Fruit fly (Drosophila melanogaster): Measurements from ENCODE around the gene CG12689.

Gene CG12689

DNA sequence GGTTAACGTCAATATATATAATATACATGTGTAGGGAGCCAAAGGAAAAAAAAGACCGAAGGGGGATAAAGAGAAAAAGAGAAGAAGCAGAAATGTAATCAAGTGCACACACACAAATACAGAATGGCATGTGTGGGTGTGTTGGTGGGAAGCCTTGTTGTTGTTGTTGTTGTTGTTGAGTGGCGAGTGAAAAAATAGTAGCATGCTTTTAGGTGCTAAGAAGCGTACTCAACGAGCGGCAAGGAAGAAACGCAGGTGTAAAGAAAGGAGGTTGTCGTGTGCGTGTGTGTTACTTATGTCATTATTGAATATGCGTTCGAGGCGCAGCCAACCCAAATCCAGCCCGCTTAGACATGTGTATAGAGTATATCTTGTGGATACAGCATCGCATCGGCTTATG, 43.9 kb upstream of the CG12689 start:
- TF ChIP-seq cg (GFP tag; optimal IDR thresholded peaks at IDR 0.05) (peak; percentile 38), CG4360 (GFP tag; IDR thresholded peaks at IDR 0.05) (peak; percentile 95), ranshi (GFP tag; IDR thresholded peaks at IDR 0.05) (no peak), az2 (GFP tag; optimal IDR thresholded peaks at IDR 0.05) (no peak), CG10209 (GFP tag; optimal IDR thresholded peaks at IDR 0.05) (no peak), gfzf (GFP tag; optimal IDR thresholded peaks at IDR 0.05) (no peak), lov (optimal IDR thresholded peaks at IDR 0.05) (no peak), lov (GFP tag; IDR thresholded peaks at IDR 0.05) (no peak), wek (GFP tag; optimal IDR thresholded peaks at IDR 0.05) (no peak), Spps (tag; optimal IDR thresholded peaks at IDR 0.05) (no peak), CG15514 (GFP tag; optimal IDR thresholded peaks at IDR 0.05) (no peak), CG8290 (GFP tag; optimal IDR thresholded peaks at IDR 0.05) (no peak), CG8290 (tag; optimal IDR thresholded peaks at IDR 0.05) (peak in 1 of 2 experiments; percentile 67), Hmr (GFP tag; optimal IDR thresholded peaks at IDR 0.05) (no peak)

DNA sequence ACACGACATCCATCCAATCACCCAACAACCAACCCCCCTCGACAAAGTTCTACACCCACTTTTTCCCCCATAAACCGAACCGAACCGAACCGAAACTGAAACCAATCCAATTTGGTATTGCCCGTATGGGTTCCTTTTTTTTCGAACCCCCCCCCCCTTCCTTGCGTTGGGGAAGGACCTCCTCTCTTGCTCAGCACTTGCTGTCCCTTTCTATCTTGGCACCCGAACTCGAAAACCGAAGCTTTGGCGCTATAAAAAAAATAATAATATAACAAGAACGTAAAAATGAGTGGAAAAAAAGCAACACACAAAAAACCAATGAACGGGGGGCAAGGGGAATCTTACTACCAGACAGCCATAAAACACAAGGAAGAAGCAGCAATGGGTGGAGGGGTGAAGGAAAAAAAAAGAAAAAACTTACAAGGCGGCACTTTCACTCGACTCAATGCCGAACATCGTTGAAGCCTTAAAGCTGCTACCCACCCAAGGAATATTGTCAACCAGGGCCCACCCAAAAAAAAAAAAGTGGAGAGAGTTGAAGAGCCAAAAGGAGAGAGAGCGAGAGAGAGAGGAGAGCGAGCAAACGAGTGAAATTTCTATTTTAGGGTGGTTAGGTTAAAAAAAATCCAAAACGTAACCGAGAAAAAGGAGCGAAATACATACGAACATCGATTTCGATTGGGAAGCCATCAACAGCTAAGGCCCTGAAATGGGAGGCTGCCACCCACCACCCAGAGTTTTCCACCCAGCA, 43.1 kb upstream of the CG12689 start:
- TF ChIP-seq CG1832 (GFP tag; optimal IDR thresholded peaks at IDR 0.05) (peak; percentile 26), pros (GFP tag; optimal IDR thresholded peaks at IDR 0.05) (peak; percentile 57), Trl (optimal IDR thresholded peaks at IDR 0.05) (peak; percentile 63 to 65), Trl (GFP tag; optimal IDR thresholded peaks at IDR 0.05) (no peak), Deaf1 (tag; optimal IDR thresholded peaks at IDR 0.05) (peak; percentile 83), Med (GFP tag) (peak; percentile 47), CG33557 (GFP tag; optimal IDR thresholded peaks at IDR 0.05) (no peak), abd-A (tag; optimal IDR thresholded peaks at IDR 0.05) (peak; percentile 56), Nf-YC (tag; optimal IDR thresholded peaks at IDR 0.05) (peak; percentile 83), gsb-n (tag; optimal IDR thresholded peaks at IDR 0.05) (no peak), CG12769 (tag; optimal IDR thresholded peaks at IDR 0.05) (no peak), crol (GFP tag; IDR thresholded peaks at IDR 0.05) (peak; percentile 33; the same call in 1 of the 2 replicates), nom (GFP tag; optimal IDR thresholded peaks at IDR 0.05) (no peak), Usf (GFP tag; optimal IDR thresholded peaks at IDR 0.05) (no peak), CG1233 (GFP tag; optimal IDR thresholded peaks at IDR 0.05) (no peak), z (GFP tag; IDR thresholded peaks at IDR 0.05) (peak; percentile 89), sqz (GFP tag; optimal IDR thresholded peaks at IDR 0.05) (peak; percentile 64)

DNA sequence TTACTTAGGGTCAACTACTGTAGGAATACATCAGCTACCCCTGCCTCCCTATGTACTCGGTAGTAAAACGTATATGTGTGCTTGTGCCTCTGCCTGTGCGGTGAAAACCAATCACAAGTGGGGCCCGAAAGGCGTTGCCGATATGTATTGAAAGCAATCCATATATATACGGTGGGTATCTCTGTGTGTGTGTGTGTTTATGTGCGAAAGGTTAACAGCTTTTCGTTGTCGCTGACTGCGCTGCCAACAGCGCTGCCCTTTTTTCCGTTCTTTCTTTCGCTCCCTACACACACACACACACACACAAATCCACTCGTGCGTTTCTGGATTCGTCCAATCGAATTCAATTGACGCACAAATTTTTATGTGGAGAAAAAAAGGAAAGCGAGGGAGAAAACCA, 42.4 kb upstream of the CG12689 start:
- peak; percentile 43; the same call in 2 of the 3 replicates for TF ChIP-seq z (GFP tag; IDR thresholded peaks at IDR 0.05)
- TF ChIP-seq cg (GFP tag; optimal IDR thresholded peaks at IDR 0.05): peak; percentile 65
- peak; percentile 89 for TF ChIP-seq Nf-YB (GFP tag; optimal IDR thresholded peaks at IDR 0.05)
- TF ChIP-seq ara (GFP tag; IDR thresholded peaks at IDR 0.05): no peak

DNA sequence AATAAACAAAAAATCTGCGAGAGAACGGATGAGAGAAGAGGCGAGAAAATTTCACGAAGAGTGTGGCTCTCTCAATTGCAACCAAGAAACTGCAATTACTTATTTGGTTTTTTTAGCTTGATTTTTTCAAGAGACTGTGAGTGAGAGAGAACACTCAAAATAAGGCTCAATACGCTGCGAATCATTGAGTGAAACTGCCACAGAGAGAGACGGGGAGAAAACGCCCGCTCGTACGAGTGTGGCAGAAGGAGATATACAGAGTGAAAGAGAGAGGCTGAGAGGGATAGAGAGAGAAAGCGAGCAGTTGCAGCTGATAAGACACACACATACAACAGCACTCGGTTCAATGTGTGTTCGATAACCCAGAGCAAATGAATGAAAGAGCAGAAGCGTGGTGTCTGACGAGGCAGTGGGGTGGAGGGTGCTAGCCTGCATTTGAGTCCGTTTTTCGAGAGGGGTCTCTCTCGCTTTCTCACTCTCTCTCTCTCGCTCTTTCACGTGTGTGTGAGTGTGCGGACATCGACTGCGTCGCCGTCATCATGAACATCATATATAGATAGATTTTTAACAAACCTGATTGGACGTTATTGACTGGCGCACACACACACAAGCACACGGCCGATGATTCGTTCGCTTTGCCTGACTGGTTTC, 41.0 kb upstream of the CG12689 start:
- TF ChIP-seq CG2199 (GFP tag; IDR thresholded peaks at IDR 0.05) (0 out of 3 replicates have a peak, but pooled peaks have one; percentile 68), insv (GFP tag; optimal IDR thresholded peaks at IDR 0.05) (peak in 1 of 2 experiments; percentile 44), unc-4 (GFP tag; IDR thresholded peaks at IDR 0.05; ENCODE audit: partially characterized antibody) (0 out of 2 replicates have a peak, but pooled peaks have one; percentile 32), Meics (GFP tag; optimal IDR thresholded peaks at IDR 0.05) (no peak), dati (GFP tag; IDR thresholded peaks at IDR 0.05) (no peak), Optix (GFP tag; IDR thresholded peaks at IDR 0.05) (no peak), ab (GFP tag; optimal IDR thresholded peaks at IDR 0.05) (no peak), CG4404 (GFP tag; IDR thresholded peaks at IDR 0.05) (no peak), sna (GFP tag; IDR thresholded peaks at IDR 0.05; ENCODE audit: partially characterized antibody) (0 out of 2 replicates have a peak, but pooled peaks have one; percentile 11), grau (tag; optimal IDR thresholded peaks at IDR 0.05) (no peak), CG11723 (GFP tag; optimal IDR thresholded peaks at IDR 0.05) (no peak), scrt (GFP tag; optimal IDR thresholded peaks at IDR 0.05) (no peak), CG15601 (tag; optimal IDR thresholded peaks at IDR 0.05) (no peak)
